Fruit fly (Drosophila melanogaster) whole organism, wandering third instar larva: ENCODE data around the gene Uro.

ENCODE experiments used
- CrebA ChIP-seq: fragments of 200-800 bp; sonication (Bioruptor generic); optimal IDR thresholded peaks from 2 replicates; lab custom pipeline; 2016; ENCODE audit warnings: missing biosample characterization, mild to moderate bottlenecking, missing genetic modification characterization, borderline replicate concordance
- OdsH ChIP-seq: fragments of 200-800 bp; sonication (Bioruptor generic); optimal IDR thresholded peaks from 2 replicates; lab custom pipeline; 2016; ENCODE audit warnings: missing biosample characterization, mild to moderate bottlenecking, missing genetic modification characterization
- Rel ChIP-seq, 2 experiments: fragments of 200-800 bp; sonication (Bioruptor generic) in 1 of 2; optimal IDR thresholded peaks; 2 replicates in 1 of 2; 3 replicates in 1 of 2; lab custom pipeline; 2016 to 2019; ENCODE audit warnings: mild to moderate bottlenecking in 2 of 2, missing biosample characterization in 2 of 2, missing genetic modification characterization in 2 of 2, moderate library complexity in 1 of 2
- Sp1 ChIP-seq: fragments of 200-800 bp; sonication (Bioruptor generic); optimal IDR thresholded peaks from 3 replicates; lab custom pipeline; 2019; ENCODE audit warnings: missing biosample characterization, mild to moderate bottlenecking, missing genetic modification characterization, moderate library complexity
- br ChIP-seq: fragments of 200-800 bp; sonication (Bioruptor generic); optimal IDR thresholded peaks from 2 replicates; lab custom pipeline; 2016; ENCODE audit warnings: missing biosample characterization, missing genetic modification characterization
- h ChIP-seq: fragments of 200-800 bp; sonication (Bioruptor generic); optimal IDR thresholded peaks from 3 replicates; lab custom pipeline; 2016; ENCODE audit warnings: missing biosample characterization, mild to moderate bottlenecking, missing genetic modification characterization
- jim ChIP-seq: fragments of 175-275, 200-325 bp; sonication (Bioruptor generic); optimal IDR thresholded peaks from 2 replicates; lab custom pipeline; 2016; ENCODE audit warnings: missing biosample characterization, mild to moderate bottlenecking, missing genetic modification characterization
- psq ChIP-seq: fragments of 200-800 bp; sonication (Bioruptor generic); optimal IDR thresholded peaks from 3 replicates; lab custom pipeline; 2017; ENCODE audit warnings: missing biosample characterization, mild to moderate bottlenecking, missing genetic modification characterization, moderate library complexity
- sage ChIP-seq: fragments of 200-800 bp; sonication (Bioruptor generic); optimal IDR thresholded peaks from 2 replicates; lab custom pipeline; 2016; ENCODE audit warnings: missing biosample characterization, mild to moderate bottlenecking, missing genetic modification characterization
- sv ChIP-seq: fragments of 200-800 bp; sonication (Bioruptor generic); optimal IDR thresholded peaks from 3 replicates; lab custom pipeline; 2016; ENCODE audit warnings: missing biosample characterization, missing genetic modification characterization
- tai ChIP-seq: sonication (Bioruptor generic); optimal IDR thresholded peaks from 2 replicates; lab custom pipeline; 2016; ENCODE audit warnings: missing biosample characterization, missing genetic modification characterization

DNA sequence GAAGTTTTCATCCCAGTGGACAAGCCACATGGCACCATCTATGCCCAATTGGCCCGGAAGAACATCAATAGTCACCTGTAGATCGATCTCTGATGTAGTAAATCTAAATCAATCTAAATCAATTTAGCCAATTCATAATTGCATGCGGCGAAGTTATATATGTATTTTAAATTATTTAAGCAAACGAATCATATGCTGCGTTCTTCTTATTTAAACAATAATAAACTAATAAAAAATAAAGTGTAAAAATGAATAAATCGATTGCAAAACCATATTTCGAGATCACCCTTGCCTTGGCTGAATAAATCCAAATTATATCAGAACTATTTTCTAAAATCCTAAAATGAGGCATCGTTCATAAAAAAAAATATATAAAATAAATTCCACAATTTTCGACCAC is 1.3 kb downstream of the Uro start, which contains the start of gene CG7164:
- TF ChIP-seq OdsH (no peak), jim (GFP tag; lab: Kevin White, UChicago) (no peak), h (GFP tag; lab: Kevin White, UChicago) (no peak), Rel (GFP tag; optimal IDR thresholded peaks at IDR 0.05; lab: Kevin White, UChicago) (no peak), Rel (tag; optimal IDR thresholded peaks at IDR 0.05; lab: Kevin White, UChicago) (no peak), CrebA (no peak), sv (no peak), psq (no peak), br (GFP tag; lab: Kevin White, UChicago) (no peak), sage (GFP tag; lab: Kevin White, UChicago) (no peak), tai (GFP tag; lab: Kevin White, UChicago) (no peak), Sp1 (GFP tag; lab: Kevin White, UChicago) (no peak)
